Fruit fly (Drosophila melanogaster) whole organism, embryonic: Measurements from ENCODE around the gene PIG-C.
A peak's percentile ranks its signal among the peaks of the same experiment; 100 is the strongest.

ENCODE experiments used
- Awh ChIP-seq: fragments of 200-800 bp; sonication (Bioruptor generic); IDR thresholded peaks from 2 replicates; pipeline ENCODE4, ENCODE4 v1.3.6; 2022; ENCODE audit warnings: missing biosample characterization, missing genetic modification characterization
- CG1529 ChIP-seq: fragments of 200-800 bp; sonication (Bioruptor generic); optimal IDR thresholded peaks from 3 replicates; lab custom pipeline; 2018; ENCODE audit warnings: missing biosample characterization, missing genetic modification characterization
- CG15601 ChIP-seq: fragments of 200-800 bp; sonication (Bioruptor generic); optimal IDR thresholded peaks from 3 replicates; lab custom pipeline; 2019; ENCODE audit warnings: missing biosample characterization, mild to moderate bottlenecking, missing genetic modification characterization, moderate library complexity
- CG16863 ChIP-seq: fragments of 200-800 bp; sonication (Bioruptor generic); optimal IDR thresholded peaks from 3 replicates; lab custom pipeline; 2016; ENCODE audit warnings: missing biosample characterization, missing genetic modification characterization
- CG17361 ChIP-seq: fragments of 200-800 bp; sonication (Bioruptor generic); IDR thresholded peaks from 3 replicates; pipeline ENCODE4 v1.3.6; 2022; ENCODE audit warnings: missing biosample characterization, missing genetic modification characterization
- CG2120 ChIP-seq: fragments of 200-800 bp; sonication (Bioruptor generic); optimal IDR thresholded peaks from 3 replicates; lab custom pipeline; 2016; ENCODE audit warnings: missing biosample characterization, missing genetic modification characterization
- CG31441 ChIP-seq: fragments of 200-800 bp; sonication (Bioruptor generic); IDR thresholded peaks from 2 replicates; pipeline ENCODE4 v1.3.6; 2022; ENCODE audit warnings: missing biosample characterization, missing genetic modification characterization
- CG33557 ChIP-seq: fragments of 200-800 bp; sonication (Bioruptor generic); optimal IDR thresholded peaks from 2 replicates; lab custom pipeline; 2019; ENCODE audit warnings: missing biosample characterization, mild to moderate bottlenecking, missing genetic modification characterization, moderate library complexity
- CG4404 ChIP-seq: fragments of 200-800 bp; sonication (Bioruptor generic); IDR thresholded peaks from 2 replicates; pipeline ENCODE4 v1.3.6; 2022; ENCODE audit warnings: missing biosample characterization, missing genetic modification characterization
- CG4730 ChIP-seq: fragments of 200-800 bp; sonication (Bioruptor generic); IDR thresholded peaks from 2 replicates; pipeline ENCODE4 v1.3.6; 2022; ENCODE audit warnings: missing biosample characterization, missing genetic modification characterization
- CG5245 ChIP-seq: fragments of 200-800 bp; sonication (Bioruptor generic); optimal IDR thresholded peaks from 3 replicates; lab custom pipeline; 2016; ENCODE audit warnings: missing biosample characterization, missing genetic modification characterization
- CG6175 ChIP-seq: fragments of 200-800 bp; sonication (Bioruptor generic); IDR thresholded peaks from 3 replicates; pipeline ENCODE4 v1.3.6; 2022; ENCODE audit warnings: missing biosample characterization, missing genetic modification characterization
- CG6254 ChIP-seq: fragments of 200-800 bp; sonication (Bioruptor generic); optimal IDR thresholded peaks from 3 replicates; lab custom pipeline; 2017; ENCODE audit warnings: mild to moderate bottlenecking, missing biosample characterization, missing genetic modification reagents, missing genetic modification characterization
- CG7357 ChIP-seq: fragments of 200-800 bp; sonication (Bioruptor generic); IDR thresholded peaks from 3 replicates; pipeline ENCODE4 v1.3.6; 2022; ENCODE audit warnings: missing biosample characterization, missing genetic modification characterization
- CG7372 ChIP-seq: fragments of 200-800 bp; sonication (Bioruptor generic); IDR thresholded peaks from 2 replicates; pipeline ENCODE4 v1.3.6; 2022; ENCODE audit warnings: missing biosample characterization, missing genetic modification characterization
- CG7839 ChIP-seq: fragments of 200-800 bp; sonication (Bioruptor generic); optimal IDR thresholded peaks from 3 replicates; lab custom pipeline; 2018; ENCODE audit warnings: missing biosample characterization, mild to moderate bottlenecking, missing genetic modification characterization, moderate library complexity
- CG9727 ChIP-seq: fragments of 200-800 bp; sonication (Bioruptor generic); optimal IDR thresholded peaks from 3 replicates; lab custom pipeline; 2017; ENCODE audit warnings: missing biosample characterization, mild to moderate bottlenecking, missing genetic modification characterization
- Dfd ChIP-seq, 2 experiments: fragments of >200 bp; optimal IDR thresholded peaks; 2 replicates each; lab custom pipeline; 2017; ENCODE audit warnings: missing biosample characterization in 2 of 2, missing genetic modification characterization in 2 of 2
- Doc2 ChIP-seq: fragments of 200-800 bp; sonication (Bioruptor generic); IDR thresholded peaks from 2 replicates; pipeline ENCODE4 v1.3.6; 2022; ENCODE audit warnings: missing biosample characterization, missing genetic modification characterization
- E2f2 ChIP-seq: fragments of 200-800 bp; sonication (Bioruptor generic); IDR thresholded peaks from 2 replicates; pipeline ENCODE4 v1.3.6; 2022; ENCODE audit warnings: missing biosample characterization, missing genetic modification characterization
- Fer3 ChIP-seq: fragments of 200-800 bp; sonication (Bioruptor generic); optimal IDR thresholded peaks from 2 replicates; lab custom pipeline; 2018; ENCODE audit warnings: missing biosample characterization, mild to moderate bottlenecking, missing genetic modification characterization, moderate library complexity
- Gsc ChIP-seq: fragments of 200-800 bp; sonication (Bioruptor generic); IDR thresholded peaks from 2 replicates; pipeline ENCODE4 v1.3.6; 2022; ENCODE audit warnings: missing biosample characterization, missing genetic modification characterization
- H15 ChIP-seq: fragments of 200-800 bp; sonication (Bioruptor generic); IDR thresholded peaks from 3 replicates; pipeline ENCODE4 v1.3.6; 2022; ENCODE audit warnings: missing biosample characterization, missing genetic modification characterization
- H2.0 ChIP-seq: fragments of 200-800 bp; sonication (Bioruptor generic); IDR thresholded peaks from 2 replicates; pipeline ENCODE4 v1.3.6; 2022; ENCODE audit warnings: missing biosample characterization, missing genetic modification characterization
- Hmr ChIP-seq: fragments of 200-800 bp; sonication (Bioruptor generic); optimal IDR thresholded peaks from 3 replicates; lab custom pipeline; 2017; ENCODE audit warnings: mild to moderate bottlenecking, missing biosample characterization, missing genetic modification reagents, missing genetic modification characterization
- Hr3 ChIP-seq: fragments of 200-800 bp; sonication (Bioruptor generic); optimal IDR thresholded peaks from 3 replicates; lab custom pipeline; 2016; ENCODE audit warnings: missing biosample characterization, missing genetic modification characterization
- Med ChIP-seq: fragments of 200-800 bp; sonication (Bioruptor generic); peaks from one replicate; lab custom pipeline; 2016; ENCODE audit warnings: missing biosample characterization, missing genetic modification characterization, mild to moderate bottlenecking, inconsistent platforms, moderate library complexity
- Pdp1 ChIP-seq, 2 experiments: fragments of 200-800 bp; sonication (Bioruptor generic); optimal IDR thresholded peaks; 3 replicates each; lab custom pipeline; 2016; ENCODE audit warnings: missing biosample characterization in 2 of 2, missing genetic modification characterization in 2 of 2, mild to moderate bottlenecking in 1 of 2, moderate library complexity in 1 of 2
- Ravus ChIP-seq: fragments of 200-800 bp; sonication (Bioruptor generic); IDR thresholded peaks from 2 replicates; pipeline ENCODE4 v1.3.6; 2022; ENCODE audit warnings: missing biosample characterization, missing genetic modification characterization
- Six4 ChIP-seq: fragments of 200-800 bp; sonication (Bioruptor generic); optimal IDR thresholded peaks from 2 replicates; lab custom pipeline; 2016; ENCODE audit warnings: missing biosample characterization, missing genetic modification characterization
- Xrp1 ChIP-seq: fragments of 200-800 bp; sonication (Bioruptor generic); IDR thresholded peaks from 2 replicates; pipeline ENCODE4 v1.3.6; 2022; ENCODE audit warnings: missing biosample characterization, missing genetic modification characterization
- abd-A ChIP-seq: fragments of 200-800 bp; sonication (Bioruptor generic); optimal IDR thresholded peaks from 3 replicates; lab custom pipeline; 2019; ENCODE audit warnings: missing biosample characterization, mild to moderate bottlenecking, missing genetic modification characterization, moderate library complexity
- corto ChIP-seq: fragments of 200-800 bp; sonication (Bioruptor generic); optimal IDR thresholded peaks from 2 replicates; lab custom pipeline; 2016; ENCODE audit warnings: missing biosample characterization, mild to moderate bottlenecking, missing genetic modification characterization, moderate library complexity
- crp ChIP-seq, 2 experiments: fragments of 200-800 bp; sonication (Bioruptor generic); optimal IDR thresholded peaks; 2 replicates in 1 of 2; 3 replicates in 1 of 2; lab custom pipeline; 2017; ENCODE audit warnings: missing biosample characterization in 2 of 2, missing genetic modification characterization in 2 of 2, mild to moderate bottlenecking in 1 of 2, moderate library complexity in 1 of 2
- dimm ChIP-seq: fragments of 200-800 bp; sonication (Bioruptor generic); IDR thresholded peaks from 2 replicates; pipeline ENCODE4 v1.3.6; 2022; ENCODE audit warnings: missing biosample characterization, missing genetic modification characterization
- dysf ChIP-seq: fragments of 200-800 bp; sonication (Bioruptor generic); IDR thresholded peaks from 3 replicates; pipeline ENCODE4 v1.3.6; 2022; ENCODE audit warnings: missing biosample characterization, missing genetic modification characterization
- fd3F ChIP-seq: fragments of 200-800 bp; sonication (Bioruptor generic); optimal IDR thresholded peaks from 2 replicates; lab custom pipeline; 2018; ENCODE audit warnings: missing biosample characterization, mild to moderate bottlenecking, missing genetic modification characterization, moderate library complexity
- fd64A ChIP-seq: fragments of 200-800 bp; sonication (Bioruptor generic); optimal IDR thresholded peaks from 3 replicates; lab custom pipeline; 2018; ENCODE audit warnings: missing biosample characterization, mild to moderate bottlenecking, missing genetic modification characterization
- hth ChIP-seq: fragments of >200 bp; optimal IDR thresholded peaks from 2 replicates; lab custom pipeline; 2017; ENCODE audit warnings: inconsistent platforms
- knrl ChIP-seq: fragments of 200-800 bp; sonication (Bioruptor generic); IDR thresholded peaks from 3 replicates; pipeline ENCODE4 v1.3.6; 2022; ENCODE audit warnings: missing biosample characterization, missing genetic modification characterization; ENCODE audit not compliant: partially characterized antibody
- nom ChIP-seq: fragments of 200-800 bp; sonication (Bioruptor generic); optimal IDR thresholded peaks from 2 replicates; lab custom pipeline; 2017; ENCODE audit warnings: missing biosample characterization, missing genetic modification characterization, mild to moderate bottlenecking, moderate library complexity, missing genetic modification reagents
- otp ChIP-seq: fragments of 200-800 bp; sonication (Bioruptor generic); IDR thresholded peaks from 3 replicates; pipeline ENCODE4, ENCODE4 v1.3.6; 2022; ENCODE audit warnings: missing biosample characterization, missing genetic modification characterization
- pzg ChIP-seq: fragments of 200-800 bp; sonication (Bioruptor generic); optimal IDR thresholded peaks from 3 replicates; lab custom pipeline; 2018; ENCODE audit warnings: missing biosample characterization, mild to moderate bottlenecking, missing genetic modification characterization, moderate library complexity
- sens ChIP-seq: fragments of 200-800 bp; sonication (Bioruptor generic); peaks from one replicate; lab custom pipeline; 2016; ENCODE audit warnings: missing biosample characterization, missing genetic modification characterization
- sisA ChIP-seq: fragments of 200-800 bp; sonication (Bioruptor generic); IDR thresholded peaks from 2 replicates; pipeline ENCODE4 v1.3.6; 2022; ENCODE audit warnings: missing biosample characterization, missing genetic modification characterization
- slp2 ChIP-seq: fragments of 200-800 bp; sonication (Bioruptor generic); optimal IDR thresholded peaks from 2 replicates; lab custom pipeline; 2016; ENCODE audit warnings: missing biosample characterization, missing genetic modification characterization
- stwl ChIP-seq: fragments of 200-800 bp; sonication (Bioruptor generic); optimal IDR thresholded peaks from 3 replicates; lab custom pipeline; 2018; ENCODE audit warnings: missing biosample characterization, mild to moderate bottlenecking, missing genetic modification characterization, moderate library complexity
- trh ChIP-seq: fragments of 200-800 bp; sonication (Bioruptor generic); optimal IDR thresholded peaks from 2 replicates; lab custom pipeline; 2016; ENCODE audit warnings: missing biosample characterization, missing genetic modification characterization
- tup ChIP-seq: fragments of 200-800 bp; sonication (Bioruptor generic); optimal IDR thresholded peaks from 2 replicates; lab custom pipeline; 2016; ENCODE audit warnings: missing biosample characterization, mild to moderate bottlenecking, missing genetic modification characterization, moderate library complexity
- unpg ChIP-seq: fragments of 200-800 bp; sonication (Bioruptor generic); optimal IDR thresholded peaks from 3 replicates; lab custom pipeline; 2018; ENCODE audit warnings: missing biosample characterization, mild to moderate bottlenecking, missing genetic modification characterization, moderate library complexity
- vfl ChIP-seq: fragments of 200-800 bp; sonication (Bioruptor generic); optimal IDR thresholded peaks from 2 replicates; lab custom pipeline; 2016; ENCODE audit warnings: missing biosample characterization, missing genetic modification characterization

Gene PIG-C

dm6 chr3L:3338882-3339590 is 20.0 kb upstream of the PIG-C start (continued):
- no peak for TF ChIP-seq pzg (GFP tag; lab: Kevin White, UChicago)
- TF ChIP-seq stwl (tag; lab: Kevin White, UChicago), result no peak
- TF ChIP-seq vfl (GFP tag; lab: Kevin White, UChicago), result no peak
- no peak for TF ChIP-seq Awh (GFP tag; lab: Robert Waterston, UW)
- no peak for TF ChIP-seq Dfd (GFP tag; optimal IDR thresholded peaks at IDR 0.05; lab: Kevin White, UChicago)
- no peak for TF ChIP-seq CG2120 (GFP tag; lab: Kevin White, UChicago)
- TF ChIP-seq CG7357 (GFP tag; lab: Robert Waterston, UW), result no peak
- no peak for TF ChIP-seq CG33557 (GFP tag; lab: Kevin White, UChicago)
- no peak for TF ChIP-seq E2f2 (GFP tag; lab: Robert Waterston, UW)
- TF ChIP-seq otp (GFP tag; lab: Robert Waterston, UW), result no peak
- TF ChIP-seq Hr3 (GFP tag; lab: Kevin White, UChicago), result no peak
- no peak for TF ChIP-seq CG16863
- no peak for TF ChIP-seq dysf (GFP tag; lab: Robert Waterston, UW)
- no peak for TF ChIP-seq CG1529 (GFP tag; lab: Kevin White, UChicago)
- TF ChIP-seq Ravus (GFP tag; lab: Robert Waterston, UW), result no peak
- TF ChIP-seq nom (GFP tag; lab: Kevin White, UChicago), result peak; percentile 16
- TF ChIP-seq H15 (GFP tag; lab: Robert Waterston, UW), result no peak
- no peak for TF ChIP-seq fd3F (GFP tag; lab: Kevin White, UChicago)
- no peak for TF ChIP-seq dimm (GFP tag; lab: Robert Waterston, UW)
- TF ChIP-seq hth (lab: Kevin White, UChicago), result no peak
- TF ChIP-seq H2.0 (GFP tag; lab: Robert Waterston, UW), result no peak
- TF ChIP-seq crp (GFP tag; optimal IDR thresholded peaks at IDR 0.05; lab: Kevin White, UChicago), result no peak
- peak; percentile 11 for TF ChIP-seq CG9727 (GFP tag; lab: Kevin White, UChicago)
- no peak for TF ChIP-seq abd-A (tag; lab: Kevin White, UChicago)
- no peak for TF ChIP-seq unpg
- TF ChIP-seq corto (GFP tag; lab: Kevin White, UChicago), result no peak
- no peak for TF ChIP-seq Xrp1
- no peak for TF ChIP-seq Pdp1 (GFP tag; optimal IDR thresholded peaks at IDR 0.05; lab: Kevin White, UChicago)
- TF ChIP-seq CG4730 (GFP tag; lab: Robert Waterston, UW), result no peak
- TF ChIP-seq CG6175, result no peak
- TF ChIP-seq CG31441 (GFP tag; lab: Robert Waterston, UW), result peak; percentile 8; the same call in 1 of the 2 replicates
- TF ChIP-seq CG7839 (tag; lab: Kevin White, UChicago), result no peak
- TF ChIP-seq Doc2, result no peak
- no peak for TF ChIP-seq Hmr (GFP tag; lab: Kevin White, UChicago)
- TF ChIP-seq Med, result no peak
- peak; percentile 27 for TF ChIP-seq CG6254
- TF ChIP-seq Six4 (GFP tag; lab: Kevin White, UChicago), result no peak
- no peak for TF ChIP-seq knrl (GFP tag; lab: Robert Waterston, UW)
- no peak for TF ChIP-seq CG4404
- TF ChIP-seq CG17361, result no peak
- TF ChIP-seq Fer3 (tag; lab: Kevin White, UChicago), result no peak
- TF ChIP-seq fd64A (GFP tag; lab: Kevin White, UChicago), result no peak
- no peak for TF ChIP-seq Gsc (GFP tag; lab: Robert Waterston, UW)
- no peak for TF ChIP-seq tup
- peak; percentile 71 for TF ChIP-seq sens (GFP tag; lab: Kevin White, UChicago)
- TF ChIP-seq CG15601 (tag; lab: Kevin White, UChicago), result no peak
- TF ChIP-seq CG7372, result no peak
- no peak for TF ChIP-seq sisA (GFP tag; lab: Robert Waterston, UW)
- TF ChIP-seq slp2 (GFP tag; lab: Kevin White, UChicago), result no peak
- no peak for TF ChIP-seq CG5245 (GFP tag; lab: Kevin White, UChicago)
- TF ChIP-seq trh (GFP tag; lab: Kevin White, UChicago), result no peak
